Worm (Caenorhabditis elegans): ENCODE data around the gene mrpl-42.

DNA sequence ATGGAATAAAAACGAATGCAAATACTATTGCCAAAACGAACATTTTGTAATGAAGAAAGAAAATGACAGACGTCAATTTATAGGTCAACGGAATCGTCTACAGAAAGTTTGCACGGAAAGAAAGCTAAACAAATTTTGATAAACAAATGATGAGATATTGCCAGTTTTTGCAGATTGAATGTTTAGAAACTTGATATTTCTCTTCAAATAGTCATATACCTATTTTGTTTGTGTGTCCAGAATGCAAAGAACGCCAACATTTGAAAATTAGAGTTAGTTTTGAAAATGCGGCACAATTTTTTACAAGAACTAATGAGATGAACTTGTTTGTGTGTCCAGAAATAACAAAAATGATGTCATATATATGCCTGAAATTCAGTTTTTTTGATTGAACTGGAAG is 49.0 kb downstream of the mrpl-42 start, which contains the start of gene Y73F4A.1:
- TF ChIP-seq unc-39 (tag; optimal IDR thresholded peaks at IDR 0.05) (no peak), nhr-42 (GFP tag; IDR thresholded peaks at IDR 0.05) (no peak), nhr-11 (tag; optimal IDR thresholded peaks at IDR 0.05) (no peak), egl-43 (GFP tag; IDR thresholded peaks at IDR 0.05) (no peak), fkh-10 (GFP tag; optimal IDR thresholded peaks at IDR 0.05) (no peak), ama-1 (optimal IDR thresholded peaks at IDR 0.05) (no peak), lin-15B (tag; optimal IDR thresholded peaks at IDR 0.05) (no peak), duxl-1 (tag; optimal IDR thresholded peaks at IDR 0.05; ENCODE audit: poor library complexity) (no peak), zfp-3 (GFP tag; conservative IDR thresholded peaks at IDR 0.05) (no peak), ces-1 (GFP tag; optimal IDR thresholded peaks at IDR 0.05) (no peak), pha-4 (GFP tag; IDR thresholded peaks at IDR 0.05) (no peak), pha-4 (tag; optimal IDR thresholded peaks at IDR 0.05) (no peak), mdl-1 (tag; optimal IDR thresholded peaks at IDR 0.05) (no peak)

Data from whole organism, L4 larva.